Fruit fly (Drosophila melanogaster) whole organism, embryonic: ENCODE data around the gene gl.

Experiments used
- Asciz ChIP-seq: fragments of 200-800 bp; sonication (Bioruptor generic); optimal IDR thresholded peaks from 2 replicates; lab custom pipeline; 2017; ENCODE audit warnings: missing biosample characterization, mild to moderate bottlenecking, missing genetic modification characterization, missing genetic modification reagents
- Atf3 ChIP-seq: fragments of 200-800 bp; sonication (Bioruptor generic); optimal IDR thresholded peaks from 3 replicates; lab custom pipeline; 2016; ENCODE audit warnings: missing biosample characterization, missing genetic modification characterization
- Bgb ChIP-seq: fragments of 200-800 bp; sonication (Bioruptor generic); IDR thresholded peaks from 2 replicates; pipeline ENCODE4 v1.3.6; 2022; ENCODE audit warnings: missing biosample characterization, missing genetic modification characterization; ENCODE audit not compliant: partially characterized antibody
- C15 ChIP-seq: fragments of 200-800 bp; sonication (Bioruptor generic); IDR thresholded peaks from 3 replicates; pipeline ENCODE4 v1.3.6; 2022; ENCODE audit warnings: missing biosample characterization, missing genetic modification characterization
- CG11247 ChIP-seq: fragments of 200-800 bp; sonication (Bioruptor generic); IDR thresholded peaks from 2 replicates; pipeline ENCODE4 v1.3.6; 2022; ENCODE audit warnings: missing biosample characterization, missing genetic modification characterization
- CG14050 ChIP-seq: fragments of 200-800 bp; sonication (Bioruptor generic); IDR thresholded peaks from 3 replicates; pipeline ENCODE4 v1.3.6; 2022; ENCODE audit warnings: missing biosample characterization, missing genetic modification characterization
- CG14965 ChIP-seq: fragments of 200-800 bp; sonication (Bioruptor generic); optimal IDR thresholded peaks from 2 replicates; lab custom pipeline; 2016; ENCODE audit warnings: missing biosample characterization, missing genetic modification characterization, borderline replicate concordance
- CG15601 ChIP-seq: fragments of 200-800 bp; sonication (Bioruptor generic); optimal IDR thresholded peaks from 3 replicates; lab custom pipeline; 2019; ENCODE audit warnings: missing biosample characterization, mild to moderate bottlenecking, missing genetic modification characterization, moderate library complexity
- CG30403 ChIP-seq: fragments of 200-800 bp; sonication (Bioruptor generic); optimal IDR thresholded peaks from 3 replicates; lab custom pipeline; 2016; ENCODE audit warnings: missing biosample characterization, missing genetic modification characterization
- CG3065 ChIP-seq: fragments of 200-800 bp; sonication (Bioruptor generic); optimal IDR thresholded peaks from 2 replicates; lab custom pipeline; 2016; ENCODE audit warnings: missing biosample characterization, missing genetic modification characterization
- CG33213 ChIP-seq: fragments of 200-800 bp; sonication (Bioruptor generic); optimal IDR thresholded peaks from 3 replicates; lab custom pipeline; 2016; ENCODE audit warnings: missing biosample characterization, missing genetic modification characterization
- CG3407 ChIP-seq: fragments of 200-800 bp; sonication (Bioruptor generic); optimal IDR thresholded peaks from 2 replicates; lab custom pipeline; 2018; ENCODE audit warnings: missing biosample characterization, mild to moderate bottlenecking, missing genetic modification characterization
- CG3995 ChIP-seq: fragments of 200-800 bp; sonication (Bioruptor generic); optimal IDR thresholded peaks from 3 replicates; lab custom pipeline; 2016; ENCODE audit warnings: missing biosample characterization, missing genetic modification characterization
- CG6813 ChIP-seq: fragments of 200-800 bp; sonication (Bioruptor generic); optimal IDR thresholded peaks from 2 replicates; lab custom pipeline; 2017; ENCODE audit warnings: missing biosample characterization, missing genetic modification characterization, mild to moderate bottlenecking, moderate library complexity, missing genetic modification reagents
- CG7556 ChIP-seq: fragments of 200-800 bp; sonication (Bioruptor generic); optimal IDR thresholded peaks from 2 replicates; lab custom pipeline; 2017; ENCODE audit warnings: missing biosample characterization, mild to moderate bottlenecking, missing genetic modification characterization
- CkIIα-i1 ChIP-seq: fragments of 200-800 bp; sonication (Bioruptor generic); IDR thresholded peaks from 2 replicates; pipeline ENCODE4 v1.3.6; 2022; ENCODE audit warnings: missing biosample characterization, missing genetic modification characterization
- Dip3 ChIP-seq: fragments of 200-800 bp; sonication (Bioruptor generic); optimal IDR thresholded peaks from 3 replicates; lab custom pipeline; 2016; ENCODE audit warnings: missing biosample characterization, missing genetic modification characterization
- Fer1 ChIP-seq: fragments of 200-800 bp; sonication (Bioruptor generic); optimal IDR thresholded peaks from 2 replicates; lab custom pipeline; 2017; ENCODE audit warnings: missing biosample characterization, mild to moderate bottlenecking, missing genetic modification characterization
- Gug ChIP-seq: fragments of 200-800 bp; sonication (Bioruptor generic); IDR thresholded peaks from 4 replicates; pipeline ENCODE4 v1.3.6; 2022; ENCODE audit warnings: missing biosample characterization, missing genetic modification characterization
- HHEX ChIP-seq: fragments of 200-800 bp; sonication (Bioruptor generic); optimal IDR thresholded peaks from 3 replicates; lab custom pipeline; 2017; ENCODE audit warnings: missing biosample characterization, mild to moderate bottlenecking, missing genetic modification characterization, missing genetic modification reagents
- Meics ChIP-seq: fragments of 200-800 bp; sonication (Bioruptor generic); optimal IDR thresholded peaks from 2 replicates; lab custom pipeline; 2017; ENCODE audit warnings: missing biosample characterization, mild to moderate bottlenecking, missing genetic modification characterization
- NK7.1 ChIP-seq: fragments of 200-800 bp; sonication (Bioruptor generic); optimal IDR thresholded peaks from 3 replicates; lab custom pipeline; 2016; ENCODE audit warnings: missing biosample characterization, missing genetic modification characterization
- Neu2 ChIP-seq: fragments of 200-800 bp; sonication (Bioruptor generic); optimal IDR thresholded peaks from 3 replicates; lab custom pipeline; 2016; ENCODE audit warnings: missing biosample characterization, missing genetic modification characterization, borderline replicate concordance
- Pdp1 ChIP-seq, 2 experiments: fragments of 200-800 bp; sonication (Bioruptor generic); optimal IDR thresholded peaks; 3 replicates each; lab custom pipeline; 2016; ENCODE audit warnings: missing biosample characterization in 2 of 2, missing genetic modification characterization in 2 of 2, mild to moderate bottlenecking in 1 of 2, moderate library complexity in 1 of 2
- Poxn ChIP-seq: fragments of 200-800 bp; sonication (Bioruptor generic); IDR thresholded peaks from 2 replicates; pipeline ENCODE4 v1.3.6; 2022; ENCODE audit warnings: missing biosample characterization, missing genetic modification characterization
- Rfx ChIP-seq: fragments of 200-800 bp; sonication (Bioruptor generic); IDR thresholded peaks from 2 replicates; pipeline ENCODE4 v1.3.6; 2022; ENCODE audit warnings: missing biosample characterization, missing genetic modification characterization
- Usf ChIP-seq: fragments of 200-800 bp; sonication (Bioruptor generic); optimal IDR thresholded peaks from 2 replicates; lab custom pipeline; 2017; ENCODE audit warnings: missing genotype, missing biosample characterization, missing genetic modification characterization
- ab ChIP-seq: fragments of 200-800 bp; sonication (Bioruptor generic); optimal IDR thresholded peaks from 2 replicates; lab custom pipeline; 2016; ENCODE audit warnings: missing biosample characterization, missing genetic modification characterization
- al ChIP-seq: fragments of 200-800 bp; sonication (Bioruptor generic); IDR thresholded peaks from 2 replicates; pipeline ENCODE4 v1.3.6; 2022; ENCODE audit warnings: missing biosample characterization, missing genetic modification characterization
- ara ChIP-seq: fragments of 200-800 bp; sonication (Bioruptor generic); IDR thresholded peaks from 2 replicates; pipeline ENCODE4 v1.3.6; 2022; ENCODE audit warnings: missing biosample characterization, missing genetic modification characterization
- ase ChIP-seq: fragments of 200-800 bp; sonication (Bioruptor generic); IDR thresholded peaks from 3 replicates; pipeline ENCODE4 v1.3.6; 2022; ENCODE audit warnings: missing biosample characterization, missing genetic modification characterization
- corto ChIP-seq: fragments of 200-800 bp; sonication (Bioruptor generic); optimal IDR thresholded peaks from 2 replicates; lab custom pipeline; 2016; ENCODE audit warnings: missing biosample characterization, mild to moderate bottlenecking, missing genetic modification characterization, moderate library complexity
- cwo ChIP-seq: fragments of 200-800 bp; sonication (Bioruptor generic); optimal IDR thresholded peaks from 3 replicates; lab custom pipeline; 2017; ENCODE audit warnings: missing biosample characterization, missing genetic modification characterization, mild to moderate bottlenecking, moderate library complexity, missing genetic modification reagents
- dpn ChIP-seq, 2 experiments: fragments of 200-800 bp; sonication (Bioruptor generic); optimal IDR thresholded peaks; 3 replicates each; lab custom pipeline; 2016; ENCODE audit warnings: missing biosample characterization in 2 of 2, missing genetic modification characterization in 2 of 2
- en ChIP-seq: fragments of 200-800 bp; sonication (Bioruptor generic); optimal IDR thresholded peaks from 2 replicates; lab custom pipeline; 2016; ENCODE audit warnings: missing biosample characterization, missing genetic modification characterization
- hkb ChIP-seq, 2 experiments: fragments of 200-800 bp in 1 of 2; fragments of >200 bp in 1 of 2; sonication (Bioruptor generic) in 1 of 2; IDR thresholded peaks in 1 of 2; optimal IDR thresholded peaks in 1 of 2; 2 replicates each; pipeline versions ENCODE4 v1.3.6 to Lab custom; 2017 to 2022; ENCODE audit warnings: missing biosample characterization in 1 of 2, missing genetic modification characterization in 1 of 2
- inv ChIP-seq: fragments of 200-800 bp; sonication (Bioruptor generic); IDR thresholded peaks from 2 replicates; pipeline ENCODE4 v1.3.6; 2022; ENCODE audit warnings: missing biosample characterization, missing genetic modification characterization; ENCODE audit not compliant: partially characterized antibody
- lab ChIP-seq: fragments of 200-800 bp; sonication (Bioruptor generic); optimal IDR thresholded peaks from 3 replicates; lab custom pipeline; 2017; ENCODE audit warnings: missing biosample characterization, missing genetic modification characterization, mild to moderate bottlenecking, moderate library complexity, missing genetic modification reagents
- mam ChIP-seq: fragments of 200-800 bp; sonication (Bioruptor generic); optimal IDR thresholded peaks from 3 replicates; lab custom pipeline; 2016; ENCODE audit warnings: missing biosample characterization, missing genetic modification characterization
- nau ChIP-seq: fragments of 200-800 bp; sonication (Bioruptor generic); optimal IDR thresholded peaks from 3 replicates; lab custom pipeline; 2017; ENCODE audit warnings: missing biosample characterization, mild to moderate bottlenecking, missing genetic modification characterization, missing genetic modification reagents
- nerfin-2 ChIP-seq: fragments of 200-800 bp; sonication (Bioruptor generic); IDR thresholded peaks from 2 replicates; pipeline ENCODE4 v1.3.6; 2022; ENCODE audit warnings: missing biosample characterization, missing genetic modification characterization; ENCODE audit not compliant: partially characterized antibody
- nmo ChIP-seq: fragments of 200-800 bp; sonication (Bioruptor generic); optimal IDR thresholded peaks from 2 replicates; lab custom pipeline; 2018; ENCODE audit warnings: missing biosample characterization, mild to moderate bottlenecking, missing genetic modification characterization, moderate library complexity
- schlank ChIP-seq: fragments of 200-800 bp; sonication (Bioruptor generic); optimal IDR thresholded peaks from 2 replicates; lab custom pipeline; 2018; ENCODE audit warnings: missing biosample characterization, mild to moderate bottlenecking, missing genetic modification characterization
- sug ChIP-seq: fragments of 200-800 bp; optimal IDR thresholded peaks from 2 replicates; lab custom pipeline; 2019; ENCODE audit warnings: missing biosample characterization, mild to moderate bottlenecking, missing genetic modification characterization, moderate library complexity
- toy ChIP-seq: fragments of 200-800 bp; sonication (Bioruptor generic); IDR thresholded peaks from 2 replicates; pipeline ENCODE4 v1.3.6; 2022; ENCODE audit warnings: missing biosample characterization, missing genetic modification characterization
- unc-4 ChIP-seq: fragments of 200-800 bp; sonication (Bioruptor generic); IDR thresholded peaks from 2 replicates; pipeline ENCODE4 v1.3.6; 2022; ENCODE audit warnings: missing biosample characterization, missing genetic modification characterization; ENCODE audit not compliant: partially characterized antibody
- unpg ChIP-seq: fragments of 200-800 bp; sonication (Bioruptor generic); optimal IDR thresholded peaks from 3 replicates; lab custom pipeline; 2018; ENCODE audit warnings: missing biosample characterization, mild to moderate bottlenecking, missing genetic modification characterization, moderate library complexity
- usp ChIP-seq: fragments of >200 bp; optimal IDR thresholded peaks from 2 replicates; lab custom pipeline; 2017; ENCODE audit warnings: missing biosample characterization, missing genetic modification characterization
- zen ChIP-seq: fragments of 200-800 bp; sonication (Bioruptor generic); optimal IDR thresholded peaks from 3 replicates; lab custom pipeline; 2018; ENCODE audit warnings: missing biosample characterization, mild to moderate bottlenecking, missing genetic modification characterization, moderate library complexity
- zf30C ChIP-seq: fragments of 200-800 bp; sonication (Bioruptor generic); optimal IDR thresholded peaks from 3 replicates; lab custom pipeline; 2018; ENCODE audit warnings: missing biosample characterization, mild to moderate bottlenecking, missing genetic modification characterization

gl gene

dm6 chr3R:18397834-18398378 lies 25.4 kb upstream of the gl start:
- no peak for TF ChIP-seq Usf
- no peak for TF ChIP-seq hkb (optimal IDR thresholded peaks at IDR 0.05; lab: Kevin White, UChicago)
- peak; percentile 65 for TF ChIP-seq hkb (GFP tag; IDR thresholded peaks at IDR 0.05; lab: Robert Waterston, UW)
- no peak for TF ChIP-seq CG6813 (GFP tag; lab: Kevin White, UChicago)
- no peak for TF ChIP-seq CG3065 (GFP tag; lab: Kevin White, UChicago)
- peak; percentile 31; the same call in 1 of the 2 replicates for TF ChIP-seq al
- peak in 1 of 2 experiments; percentile 89 for TF ChIP-seq Pdp1 (GFP tag; optimal IDR thresholded peaks at IDR 0.05; lab: Kevin White, UChicago)
- no peak for TF ChIP-seq CG30403 (GFP tag; lab: Kevin White, UChicago)
- no peak for TF ChIP-seq zf30C (GFP tag; lab: Kevin White, UChicago)
- no peak for TF ChIP-seq corto
- TF ChIP-seq toy: no peak
- no peak for TF ChIP-seq Meics (GFP tag; lab: Kevin White, UChicago)
- TF ChIP-seq en (GFP tag; lab: Kevin White, UChicago): no peak
- peak; percentile 45 for TF ChIP-seq lab (GFP tag; lab: Kevin White, UChicago)
- TF ChIP-seq CG33213 (GFP tag; lab: Kevin White, UChicago): no peak
- TF ChIP-seq Atf3: no peak
- TF ChIP-seq Neu2 (GFP tag; lab: Kevin White, UChicago): no peak
- TF ChIP-seq Asciz (GFP tag; lab: Kevin White, UChicago): no peak
- no peak for TF ChIP-seq zen (tag; lab: Kevin White, UChicago)
- no peak for TF ChIP-seq nmo
- TF ChIP-seq ab (GFP tag; lab: Kevin White, UChicago): no peak
- TF ChIP-seq Rfx (GFP tag; lab: Robert Waterston, UW): no peak
- TF ChIP-seq ara (GFP tag; lab: Robert Waterston, UW): no peak
- TF ChIP-seq CG15601 (tag; lab: Kevin White, UChicago): no peak
- TF ChIP-seq HHEX (GFP tag; lab: Kevin White, UChicago): no peak
- TF ChIP-seq CG3407 (GFP tag; lab: Kevin White, UChicago): no peak
- no peak for TF ChIP-seq inv (GFP tag; lab: Robert Waterston, UW)
- no peak for TF ChIP-seq Poxn
- TF ChIP-seq Gug (GFP tag; lab: Robert Waterston, UW): 0 out of 4 replicates have a peak, but pooled peaks have one; percentile 5
- no peak for TF ChIP-seq dpn (GFP tag; optimal IDR thresholded peaks at IDR 0.05; lab: Kevin White, UChicago)
- peak; percentile 44 for TF ChIP-seq CG11247 (GFP tag; lab: Robert Waterston, UW)
- TF ChIP-seq Dip3 (GFP tag; lab: Kevin White, UChicago): no peak
- no peak for TF ChIP-seq schlank (tag; lab: Kevin White, UChicago)
- no peak for TF ChIP-seq cwo
- no peak for TF ChIP-seq C15 (GFP tag; lab: Robert Waterston, UW)
- no peak for TF ChIP-seq CG7556
- TF ChIP-seq CG3995: no peak
- no peak for TF ChIP-seq usp (GFP tag; lab: Kevin White, UChicago)
- no peak for TF ChIP-seq CkIIα-i1 (GFP tag; lab: Robert Waterston, UW)
- no peak for TF ChIP-seq Bgb (GFP tag; lab: Robert Waterston, UW)
- no peak for TF ChIP-seq mam
- TF ChIP-seq Fer1 (GFP tag; lab: Kevin White, UChicago): no peak
- TF ChIP-seq ase (GFP tag; lab: Robert Waterston, UW): no peak
- TF ChIP-seq sug: no peak
- no peak for TF ChIP-seq CG14050 (GFP tag; lab: Robert Waterston, UW)
- TF ChIP-seq unc-4 (GFP tag; lab: Robert Waterston, UW): no peak
- no peak for TF ChIP-seq nau
- no peak for TF ChIP-seq nerfin-2 (GFP tag; lab: Robert Waterston, UW)
- TF ChIP-seq unpg (GFP tag; lab: Kevin White, UChicago): no peak
- TF ChIP-seq CG14965 (GFP tag; lab: Kevin White, UChicago): no peak
- no peak for TF ChIP-seq NK7.1
